Worm (Caenorhabditis elegans) whole organism, young adult: ENCODE results near the gene pus-1.

Source experiments
- B0261.1 ChIP-seq: sonication (generic microtip); optimal IDR thresholded peaks from 2 replicates; lab custom pipeline; 2016; ENCODE audit warnings: mild to moderate bottlenecking, missing genetic modification characterization, moderate library complexity, missing compliant biosample characterization
- C06A6.2 ChIP-seq: fragments of 200-800 bp; sonication (Bioruptor generic); conservative IDR thresholded peaks from 2 replicates; pipeline ENCODE4 v1.3.6; 2022; ENCODE audit warnings: missing genetic modification characterization, missing compliant biosample characterization
- C17E4.6 ChIP-seq: fragments of 200-800 bp; sonication (Bioruptor generic); IDR thresholded peaks from 2 replicates; pipeline ENCODE4 v1.3.6; 2022; ENCODE audit warnings: missing genetic modification reagents, missing genetic modification characterization, missing compliant biosample characterization
- F33H1.4 ChIP-seq: fragments of 200-800 bp; sonication (Bioruptor generic); IDR thresholded peaks from 2 replicates; pipeline ENCODE4 v1.3.6; 2022; ENCODE audit warnings: missing genetic modification reagents, missing genetic modification characterization, missing compliant biosample characterization
- F57A8.1 ChIP-seq: fragments of 200-800 bp; sonication (Bioruptor generic); optimal IDR thresholded peaks from 2 replicates; lab custom pipeline; 2018; ENCODE audit warnings: mild to moderate bottlenecking, missing genetic modification characterization, moderate library complexity, missing compliant biosample characterization
- Y53F4B.3 ChIP-seq: fragments of 200-800 bp; sonication (Bioruptor generic); IDR thresholded peaks from 2 replicates; pipeline ENCODE4 v1.3.6; 2022; ENCODE audit warnings: missing genetic modification reagents, missing genetic modification characterization, missing compliant biosample characterization
- Y79H2A.3 ChIP-seq: fragments of 200-800 bp; sonication (Bioruptor generic); conservative IDR thresholded peaks from 2 replicates; pipeline ENCODE4 v1.3.6; 2022; ENCODE audit warnings: missing genetic modification reagents, missing genetic modification characterization, missing compliant biosample characterization
- ama-1 ChIP-seq, 3 experiments: fragments of 150-350 bp in 1 of 3; sonication (generic microtip) in 2 of 3; optimal IDR thresholded peaks; 2 replicates each; lab custom pipeline; 2014 to 2018; ENCODE audit warnings: missing biosample characterization in 2 of 3, missing genetic modification characterization in 2 of 3, missing genetic modification reagents in 2 of 3
- aptf-2 ChIP-seq: fragments of 200-800 bp; sonication (Bioruptor generic); conservative IDR thresholded peaks from 2 replicates; pipeline ENCODE4 v1.3.6; 2022; ENCODE audit warnings: missing genetic modification reagents, missing genetic modification characterization, missing compliant biosample characterization
- aptf-3 ChIP-seq: fragments of 200-800 bp; sonication (Bioruptor generic); IDR thresholded peaks from 2 replicates; pipeline ENCODE4 v1.3.6; 2022; ENCODE audit warnings: missing genetic modification characterization, missing compliant biosample characterization
- athp-1 ChIP-seq: sonication (generic microtip); optimal IDR thresholded peaks from 2 replicates; lab custom pipeline; 2017; ENCODE audit warnings: mild to moderate bottlenecking, missing genetic modification characterization, missing compliant biosample characterization
- attf-3 ChIP-seq: fragments of 200-800 bp; sonication (Bioruptor generic); conservative IDR thresholded peaks from 2 replicates; pipeline ENCODE4 v1.3.6; 2022; ENCODE audit warnings: missing genetic modification reagents, missing genetic modification characterization, missing compliant biosample characterization
- attf-6 ChIP-seq: fragments of 200-800 bp; sonication (Bioruptor generic); IDR thresholded peaks from 2 replicates; pipeline ENCODE4 v1.3.6; 2022; ENCODE audit warnings: missing genetic modification reagents, missing genetic modification characterization, missing compliant biosample characterization
- bed-1 ChIP-seq: fragments of 200-800 bp; sonication (Bioruptor generic); IDR thresholded peaks from 2 replicates; pipeline ENCODE4 v1.3.6; 2022; ENCODE audit warnings: missing genetic modification reagents, missing genetic modification characterization, missing compliant biosample characterization
- cebp-1 ChIP-seq, 2 experiments: fragments of 200-800 bp in 1 of 2; sonication (Bioruptor generic) in 1 of 2; sonication (generic microtip) in 1 of 2; IDR thresholded peaks in 1 of 2; optimal IDR thresholded peaks in 1 of 2; 2 replicates each; pipeline versions ENCODE4 v1.3.6 to Lab custom; 2017 to 2022; ENCODE audit warnings: missing compliant biosample characterization in 2 of 2, missing genetic modification characterization in 2 of 2, mild to moderate bottlenecking in 1 of 2, missing genetic modification reagents in 1 of 2, moderate library complexity in 1 of 2
- ceh-79 ChIP-seq: sonication (generic microtip); optimal IDR thresholded peaks from 2 replicates; lab custom pipeline; 2017; ENCODE audit warnings: mild to moderate bottlenecking, missing genetic modification characterization, missing compliant biosample characterization
- chd-7 ChIP-seq: sonication (generic microtip); optimal IDR thresholded peaks from 2 replicates; lab custom pipeline; 2016; ENCODE audit warnings: mild to moderate bottlenecking, missing genetic modification characterization, moderate library complexity, missing compliant biosample characterization
- dpff-1 ChIP-seq: sonication (generic microtip); optimal IDR thresholded peaks from 2 replicates; lab custom pipeline; 2017; ENCODE audit warnings: mild to moderate bottlenecking, missing genetic modification characterization, missing compliant biosample characterization
- efl-1 ChIP-seq: fragments of 150-350 bp; optimal IDR thresholded peaks from 2 replicates; lab custom pipeline; 2014; ENCODE audit warnings: missing biosample characterization, missing genetic modification reagents, missing genetic modification characterization
- egl-18 ChIP-seq: fragments of 200-800 bp; sonication (Bioruptor generic); IDR thresholded peaks from 2 replicates; pipeline ENCODE4 v1.3.6; 2022; ENCODE audit warnings: missing genetic modification reagents, missing genetic modification characterization, missing compliant biosample characterization
- egl-44 ChIP-seq: fragments of 200-800 bp; sonication (Bioruptor generic); IDR thresholded peaks from 2 replicates; pipeline ENCODE4 v1.3.6; 2022; ENCODE audit warnings: missing genetic modification reagents, missing genetic modification characterization, missing compliant biosample characterization
- ets-4 ChIP-seq: fragments of 200-800 bp; sonication (Bioruptor generic); optimal IDR thresholded peaks from 2 replicates; lab custom pipeline; 2018; ENCODE audit warnings: mild to moderate bottlenecking, missing genetic modification characterization, missing compliant biosample characterization
- madf-10 ChIP-seq: sonication (generic microtip); optimal IDR thresholded peaks from 2 replicates; lab custom pipeline; 2016; ENCODE audit warnings: mild to moderate bottlenecking, missing genetic modification characterization, missing compliant biosample characterization
- madf-8 ChIP-seq: fragments of 200-800 bp; sonication (Bioruptor generic); conservative IDR thresholded peaks from 2 replicates; pipeline ENCODE4 v1.3.6; 2022; ENCODE audit warnings: missing genetic modification reagents, missing genetic modification characterization, missing compliant biosample characterization
- nfya-1 ChIP-seq: sonication (generic microtip); optimal IDR thresholded peaks from 2 replicates; lab custom pipeline; 2017; ENCODE audit warnings: antibody characterized with exemption, missing compliant biosample characterization, missing genetic modification characterization, borderline replicate concordance; ENCODE audit not compliant: insufficient read depth
- nfya-2 ChIP-seq: fragments of 200-800 bp; sonication (Bioruptor generic); IDR thresholded peaks from 2 replicates; pipeline ENCODE4 v1.3.6; 2022; ENCODE audit warnings: missing genetic modification reagents, missing genetic modification characterization, missing compliant biosample characterization
- nfyb-1 ChIP-seq: fragments of 200-800 bp; sonication (Bioruptor generic); IDR thresholded peaks from 2 replicates; pipeline ENCODE4 v1.3.6; 2022; ENCODE audit warnings: missing genetic modification reagents, missing genetic modification characterization, missing compliant biosample characterization
- pbrm-1 ChIP-seq: fragments of 200-800 bp; sonication (Bioruptor generic); IDR thresholded peaks from 2 replicates; pipeline ENCODE4 v1.3.6; 2022; ENCODE audit warnings: missing genetic modification reagents, missing genetic modification characterization, missing compliant biosample characterization
- rpc-1 ChIP-seq, 2 experiments: fragments of 150-350 bp in 1 of 2; sonication (generic microtip) in 1 of 2; optimal IDR thresholded peaks; 2 replicates each; lab custom pipeline; 2014 to 2018; ENCODE audit warnings: missing biosample characterization in 1 of 2, missing genetic modification characterization in 1 of 2, missing genetic modification reagents in 1 of 2, missing genotype in 1 of 2
- sptf-2 ChIP-seq: fragments of 200-800 bp; sonication (Bioruptor generic); optimal IDR thresholded peaks from 2 replicates; lab custom pipeline; 2018; ENCODE audit warnings: mild to moderate bottlenecking, missing genetic modification characterization, missing compliant biosample characterization
- tbp1 ChIP-seq: fragments of 200-800 bp; sonication (Bioruptor generic); optimal IDR thresholded peaks from 2 replicates; lab custom pipeline; 2018; ENCODE audit warnings: mild to moderate bottlenecking, missing genetic modification characterization, missing compliant biosample characterization
- unc-62 ChIP-seq: fragments of 150-350 bp; optimal IDR thresholded peaks from 2 replicates; lab custom pipeline; 2014; ENCODE audit warnings: missing biosample characterization, missing genetic modification reagents, missing genetic modification characterization
- xnd-1 ChIP-seq: sonication (generic microtip); optimal IDR thresholded peaks from 2 replicates; lab custom pipeline; 2016; ENCODE audit warnings: missing genotype, missing genetic modification reagents, missing genetic modification characterization, missing compliant biosample characterization
- ztf-22 ChIP-seq: fragments of 200-800 bp; sonication (Bioruptor generic); optimal IDR thresholded peaks from 2 replicates; lab custom pipeline; 2018; ENCODE audit warnings: mild to moderate bottlenecking, missing genetic modification characterization, moderate library complexity, missing compliant biosample characterization

pus-1 gene

ce11 chrV:16808168-16808567, 13.4 kb upstream of the pus-1 start:
- TF ChIP-seq nfyb-1 (peak; percentile 71; the same call in 1 of the 2 replicates), pbrm-1 (GFP tag; lab: Robert Waterston, UW) (no peak)

DNA sequence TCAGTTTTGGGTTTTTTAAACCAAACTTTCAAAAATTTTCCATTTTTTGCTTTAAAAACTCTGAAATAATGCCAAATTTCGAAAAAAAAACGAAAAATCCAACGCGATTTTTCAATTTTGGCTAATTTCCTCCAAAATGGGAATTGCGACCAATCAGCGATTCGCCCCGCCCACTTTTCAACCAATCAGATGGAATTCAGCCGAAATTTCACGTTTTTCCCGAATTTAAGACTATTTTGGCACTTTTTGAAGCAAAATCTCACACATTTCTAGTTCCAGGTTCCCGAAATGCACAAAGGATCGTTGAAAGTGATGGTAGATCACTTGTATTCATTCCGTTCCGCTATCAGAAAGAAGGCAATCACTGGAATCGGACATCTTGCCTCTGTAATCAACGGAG, 10.0 kb upstream of the pus-1 start:
- TF ChIP-seq Y53F4B.3 (no peak), nfya-2 (GFP tag; lab: Robert Waterston, UW) (no peak), ets-4 (no peak), B0261.1 (no peak), sptf-2 (GFP tag; lab: Kevin White, UChicago) (no peak), nfya-1 (tag; lab: Kevin White, UChicago) (no peak), ztf-22 (no peak), dpff-1 (tag; lab: Kevin White, UChicago) (no peak)

DNA sequence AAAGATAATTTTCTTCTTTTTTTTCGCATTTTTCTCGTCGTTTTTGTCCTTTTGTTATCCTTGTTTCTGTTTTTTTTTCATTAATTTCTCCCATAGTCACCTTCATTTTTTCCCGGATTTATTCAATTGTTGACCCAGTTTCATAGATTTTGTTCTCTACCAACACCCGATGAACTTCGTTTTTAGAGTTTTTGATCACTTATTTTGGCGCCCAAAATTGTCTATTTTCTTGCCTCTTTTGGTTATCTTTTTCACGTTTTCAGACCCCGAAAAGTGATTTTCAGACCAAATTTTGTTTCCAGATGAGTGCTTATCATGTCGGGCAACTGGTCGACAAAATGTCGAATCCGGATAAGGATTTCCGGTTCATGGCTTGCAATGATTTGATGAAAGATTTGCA, 7.8 kb upstream of the pus-1 start, which contains the start of gene cand-1:
Gene cand-1 (plus strand): TSS at position 301 of the 400 bp plus-strand sequence.
- TF ChIP-seq chd-7 (tag; lab: Kevin White, UChicago) (no peak), madf-10 (tag; lab: Kevin White, UChicago) (no peak), madf-8 (no peak), aptf-2 (GFP tag; lab: Robert Waterston, UW) (no peak), ceh-79 (tag; lab: Kevin White, UChicago) (no peak), egl-44 (GFP tag; lab: Robert Waterston, UW) (no peak), tbp1 (GFP tag; lab: Kevin White, UChicago) (no peak), attf-3 (GFP tag; lab: Robert Waterston, UW) (no peak), rpc-1 (optimal IDR thresholded peaks at IDR 0.05; lab: Kevin White, UChicago) (no peak), rpc-1 (tag; optimal IDR thresholded peaks at IDR 0.05; lab: Kevin White, UChicago) (no peak), ama-1 (optimal IDR thresholded peaks at IDR 0.05; lab: Kevin White, UChicago) (no peak), ama-1 (GFP tag; optimal IDR thresholded peaks at IDR 0.05; lab: Kevin White, UChicago) (no peak), Y79H2A.3 (GFP tag; lab: Robert Waterston, UW) (no peak)

DNA sequence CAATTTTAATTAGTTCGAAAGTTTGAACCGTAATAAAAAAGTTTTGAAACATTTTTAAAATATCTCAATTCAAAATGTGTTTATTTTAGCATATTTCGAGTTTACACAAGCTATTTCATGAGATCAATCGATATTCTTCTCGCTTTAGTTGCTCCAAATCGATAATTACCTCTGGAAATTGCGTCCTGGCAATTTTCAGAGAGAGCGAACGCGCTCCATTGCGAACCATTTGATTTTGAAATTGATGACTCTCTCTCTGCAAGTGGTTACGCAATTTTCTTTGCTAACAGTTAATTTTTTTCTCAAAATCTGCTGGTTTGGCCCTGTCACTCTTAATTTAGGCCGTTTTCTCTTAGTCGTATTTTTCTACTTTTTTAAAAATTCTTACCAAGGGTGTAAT, 5.7 kb upstream of the pus-1 start:
- TF ChIP-seq C17E4.6 (no peak), athp-1 (tag; lab: Kevin White, UChicago) (no peak), egl-18 (GFP tag; lab: Robert Waterston, UW) (no peak), cebp-1 (GFP tag; IDR thresholded peaks at IDR 0.05; lab: Robert Waterston, UW) (no peak), cebp-1 (tag; optimal IDR thresholded peaks at IDR 0.05; lab: Kevin White, UChicago) (peak; percentile 67), efl-1 (GFP tag; lab: Kevin White, UChicago) (no peak)

- TF ChIP-seq attf-6: no peak
- TF ChIP-seq bed-1 (GFP tag; lab: Robert Waterston, UW): no peak
- TF ChIP-seq ets-4: no peak
- TF ChIP-seq ama-1 (optimal IDR thresholded peaks at IDR 0.05; lab: Kevin White, UChicago): no peak
- no peak for TF ChIP-seq ama-1 (GFP tag; optimal IDR thresholded peaks at IDR 0.05; lab: Kevin White, UChicago)
- TF ChIP-seq F57A8.1 (GFP tag; lab: Kevin White, UChicago): no peak
- TF ChIP-seq rpc-1 (optimal IDR thresholded peaks at IDR 0.05; lab: Kevin White, UChicago): no peak
- TF ChIP-seq rpc-1 (tag; optimal IDR thresholded peaks at IDR 0.05; lab: Kevin White, UChicago): no peak
- TF ChIP-seq F33H1.4 (GFP tag; lab: Robert Waterston, UW): no peak
- no peak for TF ChIP-seq xnd-1 (tag; lab: Kevin White, UChicago)
- TF ChIP-seq C06A6.2 (GFP tag; lab: Robert Waterston, UW): no peak
- no peak for TF ChIP-seq aptf-3 (GFP tag; lab: Robert Waterston, UW)
- no peak for TF ChIP-seq unc-62 (GFP tag; lab: Kevin White, UChicago)
Measured at ce11 chrV:16794079-16794478, 673 bp downstream of the pus-1 start.
